Fruit fly (Drosophila melanogaster) whole organism, adult: ENCODE data around the gene Sfp24F.

ENCODE experiments used
- CG11617 ChIP-seq: fragments of 200-800 bp; sonication (Bioruptor generic); optimal IDR thresholded peaks from 2 replicates; lab custom pipeline; 2017; ENCODE audit warnings: mild to moderate bottlenecking, missing biosample characterization, missing genetic modification reagents, missing genetic modification characterization
- kay ChIP-seq: fragments of 200-800 bp; sonication (Bioruptor generic); peaks from one replicate; lab custom pipeline; 2016; ENCODE audit warnings: missing biosample characterization, missing genetic modification characterization, borderline replicate concordance

DNA sequence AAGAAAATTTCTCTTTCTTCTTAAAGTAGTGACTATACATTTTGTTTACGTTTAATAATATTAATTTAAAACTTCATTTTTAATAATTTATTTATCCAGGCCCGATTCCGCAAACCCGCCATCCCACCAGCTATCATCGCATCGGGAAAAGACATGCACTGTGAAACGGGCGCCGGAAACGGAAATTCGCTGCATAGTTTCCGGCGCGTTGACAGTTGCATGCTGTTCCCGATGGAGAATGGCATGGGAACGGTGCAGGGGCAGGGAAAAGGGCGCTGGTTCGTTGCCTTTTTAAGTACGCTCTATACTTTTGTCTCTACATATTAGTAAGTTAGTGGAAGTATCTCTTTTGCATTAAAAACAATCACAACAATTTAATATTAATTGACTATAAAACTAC is 36.1 kb upstream of the Sfp24F start:
- TF ChIP-seq kay (GFP tag; lab: Kevin White, UChicago), result no peak
- TF ChIP-seq CG11617 (GFP tag; lab: Kevin White, UChicago), result no peak
